Worm (Caenorhabditis elegans) whole organism, late embryonic: Measurements from ENCODE around the gene pho-12.
A peak's percentile ranks its signal among the peaks of the same experiment; 100 is the strongest.

Experiments used
- C38D4.7 ChIP-seq: fragments of 200-800 bp; sonication (Bioruptor generic); optimal IDR thresholded peaks from 2 replicates; lab custom pipeline; 2018; ENCODE audit warnings: mild to moderate bottlenecking, missing genetic modification characterization, moderate library complexity, missing compliant biosample characterization
- F13H6.1 ChIP-seq: sonication (generic microtip); optimal IDR thresholded peaks from 2 replicates; lab custom pipeline; 2016; ENCODE audit warnings: missing genetic modification characterization, missing compliant biosample characterization
- K02D7.2 ChIP-seq: sonication (generic microtip); optimal IDR thresholded peaks from 2 replicates; lab custom pipeline; 2017; ENCODE audit warnings: mild to moderate bottlenecking, missing genetic modification characterization, missing compliant biosample characterization
- K09A11.1 ChIP-seq: sonication (generic microtip); optimal IDR thresholded peaks from 2 replicates; lab custom pipeline; 2017; ENCODE audit warnings: antibody characterized with exemption, mild to moderate bottlenecking, missing genetic modification characterization, missing compliant biosample characterization; ENCODE audit not compliant: insufficient read depth
- T23F11.4 ChIP-seq: fragments of 200-800 bp; sonication (Bioruptor generic); optimal IDR thresholded peaks from 2 replicates; lab custom pipeline; 2018; ENCODE audit warnings: mild to moderate bottlenecking, missing genetic modification characterization, missing compliant biosample characterization
- Y22D7AL.16 ChIP-seq: sonication (generic microtip); optimal IDR thresholded peaks from 2 replicates; lab custom pipeline; 2016; ENCODE audit warnings: missing genetic modification characterization, missing compliant biosample characterization
- ahr-1 ChIP-seq: sonication (generic microtip); optimal IDR thresholded peaks from 2 replicates; lab custom pipeline; 2016; ENCODE audit warnings: missing genetic modification characterization, missing compliant biosample characterization
- ama-1 ChIP-seq: fragments of 150-350 bp; optimal IDR thresholded peaks from 2 replicates; lab custom pipeline; 2014
- ceh-19 ChIP-seq: fragments of 200-800 bp; sonication (Bioruptor generic); optimal IDR thresholded peaks from 2 replicates; lab custom pipeline; 2018; ENCODE audit warnings: mild to moderate bottlenecking, missing genetic modification characterization, missing compliant biosample characterization
- ceh-2 ChIP-seq: sonication (generic microtip); optimal IDR thresholded peaks from 2 replicates; lab custom pipeline; 2016; ENCODE audit warnings: missing genotype, missing genetic modification characterization, missing compliant biosample characterization
- ceh-24 ChIP-seq: sonication (generic microtip); optimal IDR thresholded peaks from 2 replicates; lab custom pipeline; 2016; ENCODE audit warnings: mild to moderate bottlenecking, missing genetic modification characterization, missing compliant biosample characterization
- ceh-30 ChIP-seq: fragments of 150-350 bp; optimal IDR thresholded peaks from 2 replicates; lab custom pipeline; 2014; ENCODE audit warnings: missing biosample characterization, missing genetic modification characterization
- ceh-34 ChIP-seq: sonication (generic microtip); optimal IDR thresholded peaks from 2 replicates; lab custom pipeline; 2016; ENCODE audit warnings: mild to moderate bottlenecking, missing genetic modification characterization, missing compliant biosample characterization
- ceh-6 ChIP-seq: fragments of 200-800 bp; sonication (Bioruptor generic); optimal IDR thresholded peaks from 2 replicates; lab custom pipeline; 2018; ENCODE audit warnings: mild to moderate bottlenecking, missing genetic modification characterization, missing compliant biosample characterization
- che-1 ChIP-seq: sonication (generic microtip); optimal IDR thresholded peaks from 2 replicates; lab custom pipeline; 2016; ENCODE audit warnings: mild to moderate bottlenecking, missing genetic modification characterization, missing compliant biosample characterization
- elt-2 ChIP-seq: sonication (generic microtip); optimal IDR thresholded peaks from 2 replicates; lab custom pipeline; 2016; ENCODE audit warnings: missing genetic modification reagents, missing genetic modification characterization, missing compliant biosample characterization
- elt-4 ChIP-seq: sonication (generic microtip); optimal IDR thresholded peaks from 2 replicates; lab custom pipeline; 2016; ENCODE audit warnings: missing genetic modification characterization, missing compliant biosample characterization
- ets-4 ChIP-seq: sonication (generic microtip); optimal IDR thresholded peaks from 2 replicates; lab custom pipeline; 2016; ENCODE audit warnings: missing genetic modification characterization, missing compliant biosample characterization
- eyg-1 ChIP-seq: sonication (generic microtip); optimal IDR thresholded peaks from 2 replicates; lab custom pipeline; 2016; ENCODE audit warnings: missing genotype, missing genetic modification characterization, missing compliant biosample characterization
- fax-1 ChIP-seq: sonication (generic microtip); optimal IDR thresholded peaks from 2 replicates; lab custom pipeline; 2016; ENCODE audit warnings: missing genotype, missing genetic modification characterization, missing compliant biosample characterization
- fkh-6 ChIP-seq: sonication (generic microtip); optimal IDR thresholded peaks from 2 replicates; lab custom pipeline; 2016; ENCODE audit warnings: missing genetic modification characterization, missing compliant biosample characterization
- gmeb-2 ChIP-seq: sonication (generic microtip); optimal IDR thresholded peaks from 2 replicates; lab custom pipeline; 2016; ENCODE audit warnings: missing genetic modification characterization, inconsistent platforms, missing compliant biosample characterization
- hlh-13 ChIP-seq: fragments of 200-800 bp; sonication (Bioruptor generic); optimal IDR thresholded peaks from 2 replicates; lab custom pipeline; 2018; ENCODE audit warnings: mild to moderate bottlenecking, missing genetic modification characterization, missing compliant biosample characterization
- hlh-15 ChIP-seq: sonication (generic microtip); optimal IDR thresholded peaks from 2 replicates; lab custom pipeline; 2016; ENCODE audit warnings: missing genetic modification characterization, missing compliant biosample characterization
- hlh-30 ChIP-seq: sonication (generic microtip); optimal IDR thresholded peaks from 2 replicates; lab custom pipeline; 2017; ENCODE audit warnings: antibody characterized with exemption, missing genetic modification characterization, missing compliant biosample characterization; ENCODE audit not compliant: insufficient read depth
- hlh-6 ChIP-seq: sonication (generic microtip); optimal IDR thresholded peaks from 2 replicates; lab custom pipeline; 2016; ENCODE audit warnings: missing genotype, missing genetic modification characterization, missing compliant biosample characterization
- lim-6 ChIP-seq: sonication (generic microtip); optimal IDR thresholded peaks from 2 replicates; lab custom pipeline; 2016; ENCODE audit warnings: missing genetic modification characterization, missing compliant biosample characterization
- lin-11 ChIP-seq: fragments of 200-800 bp; sonication (Bioruptor generic); optimal IDR thresholded peaks from 2 replicates; lab custom pipeline; 2018; ENCODE audit warnings: mild to moderate bottlenecking, missing genetic modification characterization, missing compliant biosample characterization
- mec-3 ChIP-seq: sonication (generic microtip); optimal IDR thresholded peaks from 2 replicates; lab custom pipeline; 2016; ENCODE audit warnings: borderline replicate concordance, missing genetic modification characterization, missing compliant biosample characterization
- nfya-1 ChIP-seq: sonication (generic microtip); optimal IDR thresholded peaks from 2 replicates; lab custom pipeline; 2017; ENCODE audit warnings: missing genetic modification characterization, mild to moderate bottlenecking, missing compliant biosample characterization, antibody characterized with exemption, moderate library complexity
- nhr-11 ChIP-seq: fragments of 150-350 bp; optimal IDR thresholded peaks from 2 replicates; lab custom pipeline; 2014; ENCODE audit warnings: missing biosample characterization, missing genetic modification characterization
- nhr-232 ChIP-seq: sonication (generic microtip); optimal IDR thresholded peaks from 2 replicates; lab custom pipeline; 2016; ENCODE audit warnings: missing genetic modification characterization, missing compliant biosample characterization
- odd-2 ChIP-seq: sonication (generic microtip); optimal IDR thresholded peaks from 2 replicates; lab custom pipeline; 2017; ENCODE audit warnings: antibody characterized with exemption, mild to moderate bottlenecking, missing genetic modification characterization, missing compliant biosample characterization
- pat-9 ChIP-seq: fragments of 200-800 bp; sonication (Bioruptor generic); optimal IDR thresholded peaks from 2 replicates; lab custom pipeline; 2018; ENCODE audit warnings: mild to moderate bottlenecking, missing genetic modification characterization, moderate library complexity, missing compliant biosample characterization
- pax-1 ChIP-seq: fragments of 150-350 bp; optimal IDR thresholded peaks from 2 replicates; lab custom pipeline; 2014; ENCODE audit warnings: missing biosample characterization, missing genetic modification characterization
- pqm-1 ChIP-seq: sonication (generic microtip); optimal IDR thresholded peaks from 2 replicates; lab custom pipeline; 2016; ENCODE audit warnings: missing genetic modification characterization, missing compliant biosample characterization
- pros-1 ChIP-seq: fragments of 150-350 bp; optimal IDR thresholded peaks from 2 replicates; lab custom pipeline; 2014; ENCODE audit warnings: missing biosample characterization, missing genetic modification reagents, missing genetic modification characterization
- ref-2 ChIP-seq: sonication (generic microtip); optimal IDR thresholded peaks from 2 replicates; lab custom pipeline; 2016; ENCODE audit warnings: missing genetic modification characterization, missing compliant biosample characterization
- sdc-2 ChIP-seq: sonication (generic microtip); optimal IDR thresholded peaks from 2 replicates; lab custom pipeline; 2016; ENCODE audit warnings: missing genotype, missing genetic modification characterization, missing compliant biosample characterization
- sox-2 ChIP-seq: fragments of 200-800 bp; sonication (Bioruptor generic); IDR thresholded peaks from 2 replicates; pipeline ENCODE4 v1.3.6; 2022; ENCODE audit warnings: missing genetic modification reagents, missing genetic modification characterization, missing compliant biosample characterization
- sox-4 ChIP-seq: sonication (generic microtip); optimal IDR thresholded peaks from 2 replicates; lab custom pipeline; 2017; ENCODE audit warnings: mild to moderate bottlenecking, missing genetic modification characterization, inconsistent platforms, missing compliant biosample characterization
- tbx-7 ChIP-seq: sonication (generic microtip); optimal IDR thresholded peaks from 2 replicates; lab custom pipeline; 2016; ENCODE audit warnings: missing genotype, missing genetic modification characterization, missing compliant biosample characterization
- ttx-3 ChIP-seq: sonication (generic microtip); optimal IDR thresholded peaks from 2 replicates; lab custom pipeline; 2016; ENCODE audit warnings: missing genetic modification reagents, missing genetic modification characterization, missing compliant biosample characterization
- unc-3 ChIP-seq, 2 experiments: fragments of 200-800 bp in 1 of 2; sonication (Bioruptor generic) in 1 of 2; sonication (generic microtip) in 1 of 2; conservative IDR thresholded peaks in 1 of 2; optimal IDR thresholded peaks in 1 of 2; 2 replicates each; pipeline versions ENCODE4 v1.3.6 to Lab custom; 2016 to 2022; ENCODE audit warnings: missing compliant biosample characterization in 2 of 2, missing genetic modification characterization in 2 of 2, missing genetic modification reagents in 1 of 2
- unc-42 ChIP-seq: sonication (generic microtip); optimal IDR thresholded peaks from 2 replicates; lab custom pipeline; 2016; ENCODE audit warnings: missing genotype, missing genetic modification characterization, missing compliant biosample characterization
- zip-5 ChIP-seq: sonication (generic microtip); optimal IDR thresholded peaks from 2 replicates; lab custom pipeline; 2016; ENCODE audit warnings: missing genetic modification characterization, missing compliant biosample characterization
- ztf-16 ChIP-seq: sonication (generic microtip); optimal IDR thresholded peaks from 2 replicates; lab custom pipeline; 2017; ENCODE audit warnings: missing genetic modification characterization, missing compliant biosample characterization

Gene pho-12

DNA sequence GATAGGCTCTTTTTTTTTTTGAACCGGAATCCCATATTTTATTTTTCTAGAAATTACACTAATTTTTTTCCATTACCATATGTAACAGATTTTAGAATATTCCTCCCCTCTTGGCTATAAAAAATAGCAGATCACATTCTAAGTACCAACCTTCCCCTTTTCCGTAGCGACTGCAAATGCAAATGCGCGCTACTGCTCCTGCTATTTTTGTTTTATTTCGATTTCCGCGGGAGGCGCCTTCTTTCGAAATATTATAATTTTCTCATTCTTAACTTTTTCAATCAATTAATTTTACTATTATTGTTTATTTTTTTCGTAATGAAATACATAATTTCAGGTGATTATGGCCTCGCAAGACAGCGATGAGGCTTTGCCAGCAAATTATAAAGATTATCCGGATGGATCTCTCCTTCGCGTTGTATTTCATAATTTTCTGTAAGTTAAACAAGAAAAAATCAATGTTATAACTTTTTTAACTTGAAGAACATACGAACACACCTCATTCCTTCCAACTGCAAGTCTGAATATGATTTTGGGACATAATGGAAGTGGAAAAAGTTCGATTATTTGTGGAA lies 1.3 kb upstream of the pho-12 start, which contains the start of gene smc-5 (continued):
- TF ChIP-seq Y22D7AL.16: no peak
- TF ChIP-seq pqm-1: peak; percentile 23
- no peak for TF ChIP-seq T23F11.4 (GFP tag; lab: Kevin White, UChicago)
- no peak for TF ChIP-seq eyg-1 (tag; lab: Kevin White, UChicago)
- no peak for TF ChIP-seq pros-1 (tag; lab: Kevin White, UChicago)
- TF ChIP-seq nhr-11: no peak
- no peak for TF ChIP-seq K02D7.2 (tag; lab: Kevin White, UChicago)
- TF ChIP-seq ets-4 (tag; lab: Kevin White, UChicago): peak; percentile 57
- peak; percentile 14 for TF ChIP-seq ztf-16 (tag; lab: Kevin White, UChicago)
- peak; percentile 16 for TF ChIP-seq pax-1
- TF ChIP-seq fax-1 (tag; lab: Kevin White, UChicago): peak; percentile 58
- peak; percentile 69 for TF ChIP-seq ceh-2
- TF ChIP-seq che-1 (tag; lab: Kevin White, UChicago): no peak
- TF ChIP-seq odd-2 (tag; lab: Kevin White, UChicago): no peak
- TF ChIP-seq ceh-30 (tag; lab: Kevin White, UChicago): no peak
- TF ChIP-seq ceh-34 (tag; lab: Kevin White, UChicago): peak; percentile 68
- no peak for TF ChIP-seq ahr-1

DNA sequence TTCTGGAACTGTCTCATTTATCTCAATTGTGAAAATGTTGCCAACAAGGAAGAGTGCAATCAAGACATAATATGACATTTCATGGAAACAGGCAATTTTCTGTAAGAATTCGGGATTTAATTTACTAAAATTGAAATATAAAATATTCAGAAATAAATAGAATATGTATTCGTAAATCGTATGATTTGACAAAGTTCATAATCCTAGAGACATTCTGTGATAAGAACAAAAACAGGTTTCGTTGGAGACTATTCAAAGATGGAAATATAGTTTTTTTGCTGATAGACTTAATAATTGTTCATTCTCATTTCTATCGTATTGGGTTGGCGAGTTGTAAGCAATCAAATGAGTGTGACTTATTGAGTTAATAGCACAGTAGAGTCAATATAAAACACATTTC lies 2.6 kb downstream of the pho-12 start, which contains the start of gene C27A2.12:
TSS of gene C27A2.12 (minus strand) at position 101 of the 400 bp plus-strand sequence.
- TF ChIP-seq ahr-1 (no peak), hlh-30 (tag; lab: Kevin White, UChicago) (no peak), ama-1 (no peak), K02D7.2 (tag; lab: Kevin White, UChicago) (no peak), fax-1 (tag; lab: Kevin White, UChicago) (no peak), mec-3 (tag; lab: Kevin White, UChicago) (no peak), elt-4 (tag; lab: Kevin White, UChicago) (no peak), nfya-1 (no peak), pat-9 (tag; lab: Kevin White, UChicago) (no peak), odd-2 (tag; lab: Kevin White, UChicago) (no peak), ceh-24 (tag; lab: Kevin White, UChicago) (no peak), ceh-6 (no peak), ceh-30 (tag; lab: Kevin White, UChicago) (no peak), hlh-15 (tag; lab: Kevin White, UChicago) (no peak), lin-11 (tag; lab: Kevin White, UChicago) (no peak), unc-3 (GFP tag; conservative IDR thresholded peaks at IDR 0.05; lab: Robert Waterston, UW) (no peak), unc-3 (tag; optimal IDR thresholded peaks at IDR 0.05; lab: Kevin White, UChicago) (no peak), sox-2 (GFP tag; lab: Robert Waterston, UW) (no peak), F13H6.1 (no peak)

DNA sequence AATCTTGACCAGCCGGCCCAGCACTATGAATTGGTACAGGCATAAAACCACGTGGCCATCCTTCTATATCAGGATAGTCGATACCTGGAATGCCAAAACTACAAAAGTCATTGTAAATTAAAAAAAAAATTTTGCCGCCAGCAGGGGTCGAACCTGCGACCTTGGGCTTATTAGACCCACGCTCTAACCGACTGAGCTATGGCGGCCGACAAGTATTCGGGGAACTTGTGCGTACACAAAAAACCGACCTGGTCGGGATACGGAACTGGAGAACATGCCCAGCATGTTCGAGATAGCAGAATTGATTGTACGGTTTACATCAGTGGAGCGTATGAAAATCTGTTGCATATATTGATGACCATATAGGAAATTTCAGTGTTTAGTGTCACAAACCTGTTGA lies 3.3 kb downstream of the pho-12 start:
- no peak for TF ChIP-seq ref-2 (tag; lab: Kevin White, UChicago)
- no peak for TF ChIP-seq zip-5 (tag; lab: Kevin White, UChicago)
- no peak for TF ChIP-seq K09A11.1 (tag; lab: Kevin White, UChicago)
- no peak for TF ChIP-seq tbx-7 (tag; lab: Kevin White, UChicago)
- TF ChIP-seq sox-4 (tag; lab: Kevin White, UChicago): peak; percentile 9
- TF ChIP-seq elt-2 (tag; lab: Kevin White, UChicago): peak; percentile 96
- no peak for TF ChIP-seq pax-1
- no peak for TF ChIP-seq ceh-19 (GFP tag; lab: Kevin White, UChicago)
- TF ChIP-seq lim-6: no peak
- TF ChIP-seq hlh-13 (GFP tag; lab: Kevin White, UChicago): no peak
- no peak for TF ChIP-seq ahr-1
- TF ChIP-seq C38D4.7: no peak
- no peak for TF ChIP-seq ceh-2
- TF ChIP-seq ama-1: no peak
- no peak for TF ChIP-seq fkh-6 (tag; lab: Kevin White, UChicago)
- TF ChIP-seq nhr-11: no peak
- TF ChIP-seq fax-1 (tag; lab: Kevin White, UChicago): peak; percentile 3
- TF ChIP-seq ttx-3 (tag; lab: Kevin White, UChicago): peak; percentile 12
- no peak for TF ChIP-seq sdc-2 (tag; lab: Kevin White, UChicago)
- peak; percentile 35 for TF ChIP-seq nhr-232
- TF ChIP-seq hlh-15 (tag; lab: Kevin White, UChicago): no peak
- no peak for TF ChIP-seq unc-42 (tag; lab: Kevin White, UChicago)
- TF ChIP-seq gmeb-2: no peak
- no peak for TF ChIP-seq ceh-24 (tag; lab: Kevin White, UChicago)
- TF ChIP-seq ztf-16 (tag; lab: Kevin White, UChicago): peak; percentile 44
- TF ChIP-seq ceh-6: no peak
- peak; percentile 46 for TF ChIP-seq che-1 (tag; lab: Kevin White, UChicago)
- peak; percentile 33 for TF ChIP-seq hlh-6 (tag; lab: Kevin White, UChicago)
- no peak for TF ChIP-seq lin-11 (tag; lab: Kevin White, UChicago)
- TF ChIP-seq, all 69 proteins: peak for 8
